Worm (Caenorhabditis elegans): ENCODE data around the gene C55C3.8.

- TF ChIP-seq lin-13 (GFP tag; optimal IDR thresholded peaks at IDR 0.05) (no peak), pha-4 (GFP tag; IDR thresholded peaks at IDR 0.05) (no peak), pha-4 (tag; optimal IDR thresholded peaks at IDR 0.05) (no peak), F49E8.2 (tag; optimal IDR thresholded peaks at IDR 0.05; ENCODE audit: borderline replicate concordance) (no peak), nhr-25 (tag; optimal IDR thresholded peaks at IDR 0.05; ENCODE audit: borderline replicate concordance, insufficient read depth) (no peak)
Measured at ce11 chrIV:5734720-5735119, 43.9 kb downstream of the C55C3.8 start, which contains the start of gene cpg-18.
